Worm (Caenorhabditis elegans): ENCODE results near the gene F54C9.9.

ce11 chrII:8536060-8536459 lies 41.8 kb upstream of the F54C9.9 start, which contains the start of gene W01C9.2:
- no peak for TF ChIP-seq ama-1 (optimal IDR thresholded peaks at IDR 0.05)
- no peak for TF ChIP-seq ama-1 (GFP tag; optimal IDR thresholded peaks at IDR 0.05)
- no peak for TF ChIP-seq ets-4 (GFP tag; optimal IDR thresholded peaks at IDR 0.05)
- no peak for TF ChIP-seq ztf-25 (GFP tag; IDR thresholded peaks at IDR 0.05)
- no peak for TF ChIP-seq F33H1.4 (GFP tag; IDR thresholded peaks at IDR 0.05)
- TF ChIP-seq aptf-3 (GFP tag; IDR thresholded peaks at IDR 0.05) = no peak
- no peak for TF ChIP-seq chd-7 (tag; optimal IDR thresholded peaks at IDR 0.05)
- TF ChIP-seq unc-62 (GFP tag; optimal IDR thresholded peaks at IDR 0.05) = no peak
- TF ChIP-seq zfh-2 (GFP tag; conservative IDR thresholded peaks at IDR 0.05) = no peak
